Fruit fly (Drosophila melanogaster): ENCODE data around the gene Ski6.

Gene Ski6

dm6 chr2L:13182415-13182814 lies 39.8 kb downstream of the Ski6 start, which contains the start of gene Mgat3:
Mgat3 (minus strand) TSS chr2L:13182596.
- TF ChIP-seq foxo (GFP tag; optimal IDR thresholded peaks at IDR 0.05): no peak
- no peak for TF ChIP-seq Hr78 (GFP tag; optimal IDR thresholded peaks at IDR 0.05)
- TF ChIP-seq CG32264 (GFP tag; optimal IDR thresholded peaks at IDR 0.05): no peak
- no peak for TF ChIP-seq CG9705 (GFP tag; optimal IDR thresholded peaks at IDR 0.05)
- no peak for TF ChIP-seq Dfd (GFP tag; optimal IDR thresholded peaks at IDR 0.05)
- no peak for TF ChIP-seq Abd-B (GFP tag; optimal IDR thresholded peaks at IDR 0.05)
- TF ChIP-seq OdsH (GFP tag; optimal IDR thresholded peaks at IDR 0.05): no peak
- no peak for TF ChIP-seq CrebA (GFP tag; optimal IDR thresholded peaks at IDR 0.05; ENCODE audit: borderline replicate concordance)
- no peak for TF ChIP-seq Jra (GFP tag; optimal IDR thresholded peaks at IDR 0.05)
- TF ChIP-seq dl (GFP tag; optimal IDR thresholded peaks at IDR 0.05; ENCODE audit: insufficient read depth in 1 of 2, partially characterized antibody in 2 of 2): no peak
- TF ChIP-seq pan (optimal IDR thresholded peaks at IDR 0.05): no peak
- no peak for TF ChIP-seq usp (GFP tag; optimal IDR thresholded peaks at IDR 0.05)
- TF ChIP-seq woc (GFP tag; optimal IDR thresholded peaks at IDR 0.05): no peak
- no peak for TF ChIP-seq rgr (GFP tag; optimal IDR thresholded peaks at IDR 0.05)
- no peak for TF ChIP-seq Rel (GFP tag; optimal IDR thresholded peaks at IDR 0.05)
- TF ChIP-seq Rel (tag; optimal IDR thresholded peaks at IDR 0.05): no peak
- TF ChIP-seq dmrt93B (GFP tag; optimal IDR thresholded peaks at IDR 0.05): no peak

dm6 chr2L:13179095-13179494 lies 43.1 kb downstream of the Ski6 start, which contains the start of gene Alg7:
Alg7 (plus strand) TSS chr2L:13179247.
- TF ChIP-seq OdsH (GFP tag; optimal IDR thresholded peaks at IDR 0.05): no peak
- TF ChIP-seq Rel (GFP tag; optimal IDR thresholded peaks at IDR 0.05): no peak
- TF ChIP-seq Rel (tag; optimal IDR thresholded peaks at IDR 0.05): peak; percentile 97

- no peak for TF ChIP-seq usp (GFP tag; optimal IDR thresholded peaks at IDR 0.05)
- peak; percentile 79 for TF ChIP-seq sv (GFP tag; optimal IDR thresholded peaks at IDR 0.05)
- no peak for TF ChIP-seq Abd-B (GFP tag; optimal IDR thresholded peaks at IDR 0.05)
- peak; percentile 84 for TF ChIP-seq HLH106 (tag; optimal IDR thresholded peaks at IDR 0.05)
- TF ChIP-seq Dfd (GFP tag; optimal IDR thresholded peaks at IDR 0.05): no peak
- TF ChIP-seq Hnf4 (GFP tag; optimal IDR thresholded peaks at IDR 0.05): no peak
- peak; percentile 76 for TF ChIP-seq Sp1 (GFP tag; optimal IDR thresholded peaks at IDR 0.05)
- TF ChIP-seq dl (GFP tag; optimal IDR thresholded peaks at IDR 0.05; ENCODE audit: insufficient read depth in 1 of 2, partially characterized antibody in 2 of 2): no peak
- peak; percentile 77 for TF ChIP-seq CG9705 (GFP tag; optimal IDR thresholded peaks at IDR 0.05)
- no peak for TF ChIP-seq Myc (optimal IDR thresholded peaks at IDR 0.05)
- TF ChIP-seq OdsH (GFP tag; optimal IDR thresholded peaks at IDR 0.05): peak; percentile 73
- peak; percentile 76 for TF ChIP-seq ey (GFP tag; optimal IDR thresholded peaks at IDR 0.05)
- TF ChIP-seq CG32264 (GFP tag; optimal IDR thresholded peaks at IDR 0.05): peak; percentile 40
- TF ChIP-seq Hr83 (GFP tag; optimal IDR thresholded peaks at IDR 0.05; ENCODE audit: poor library complexity, severe bottlenecking): peak; percentile 86
- no peak for TF ChIP-seq pan (optimal IDR thresholded peaks at IDR 0.05)
- TF ChIP-seq lola (GFP tag; optimal IDR thresholded peaks at IDR 0.05): no peak
- TF ChIP-seq woc (GFP tag; optimal IDR thresholded peaks at IDR 0.05): no peak
- no peak for TF ChIP-seq Rel (GFP tag; optimal IDR thresholded peaks at IDR 0.05)
- peak; percentile 31 for TF ChIP-seq Rel (tag; optimal IDR thresholded peaks at IDR 0.05)
- no peak for TF ChIP-seq dmrt93B (GFP tag; optimal IDR thresholded peaks at IDR 0.05)
- TF ChIP-seq dsf (GFP tag; optimal IDR thresholded peaks at IDR 0.05; ENCODE audit: borderline replicate concordance): peak; percentile 78
- TF ChIP-seq fru (GFP tag; optimal IDR thresholded peaks at IDR 0.05): peak; percentile 81
- TF ChIP-seq GATAd (GFP tag; optimal IDR thresholded peaks at IDR 0.05): peak; percentile 63
- peak; percentile 77 for TF ChIP-seq rgr (GFP tag; optimal IDR thresholded peaks at IDR 0.05)
- peak; percentile 41 for TF ChIP-seq Mio (GFP tag; optimal IDR thresholded peaks at IDR 0.05)
- peak; percentile 84 for TF ChIP-seq h (GFP tag; optimal IDR thresholded peaks at IDR 0.05)
- TF ChIP-seq psq (GFP tag; optimal IDR thresholded peaks at IDR 0.05): peak; percentile 68
- TF ChIP-seq foxo (GFP tag; optimal IDR thresholded peaks at IDR 0.05): peak in 1 of 2 experiments; percentile 87
- no peak for TF ChIP-seq sage (GFP tag; optimal IDR thresholded peaks at IDR 0.05)
- TF ChIP-seq br (GFP tag; optimal IDR thresholded peaks at IDR 0.05): peak; percentile 76
Measured at dm6 chr2L:13176701-13177249, 45.5 kb downstream of the Ski6 start, which contains the start of the genes Sfmbt and CG5439. Sfmbt (minus strand) TSS chr2L:13176785. CG5439 (plus strand) TSS chr2L:13177150.

- TF ChIP-seq Hnf4 (GFP tag; optimal IDR thresholded peaks at IDR 0.05) (no peak), dsf (GFP tag; optimal IDR thresholded peaks at IDR 0.05; ENCODE audit: borderline replicate concordance) (no peak), N (GFP tag; optimal IDR thresholded peaks at IDR 0.05) (no peak), sv (GFP tag; optimal IDR thresholded peaks at IDR 0.05) (no peak), br (GFP tag; optimal IDR thresholded peaks at IDR 0.05) (no peak), Hr78 (GFP tag; optimal IDR thresholded peaks at IDR 0.05) (no peak), HLH106 (tag; optimal IDR thresholded peaks at IDR 0.05) (no peak), Vsx2 (GFP tag; optimal IDR thresholded peaks at IDR 0.05; ENCODE audit: partially characterized antibody) (no peak), Dif (GFP tag; optimal IDR thresholded peaks at IDR 0.05; ENCODE audit: partially characterized antibody) (no peak), dmrt93B (GFP tag; optimal IDR thresholded peaks at IDR 0.05) (no peak), Rel (GFP tag; optimal IDR thresholded peaks at IDR 0.05) (no peak), Rel (tag; optimal IDR thresholded peaks at IDR 0.05) (no peak), Mio (GFP tag; optimal IDR thresholded peaks at IDR 0.05) (no peak), psq (GFP tag; optimal IDR thresholded peaks at IDR 0.05) (no peak), Sp1 (GFP tag; optimal IDR thresholded peaks at IDR 0.05) (no peak), usp (GFP tag; optimal IDR thresholded peaks at IDR 0.05) (no peak), Jra (GFP tag; optimal IDR thresholded peaks at IDR 0.05) (no peak)
Measured at dm6 chr2L:13176123-13176522, 46.1 kb downstream of the Ski6 start, which contains the start of gene CG43925. CG43925 (plus strand) TSS chr2L:13176423.

All from whole organism, wandering third instar larva.